Fruit fly (Drosophila melanogaster) whole organism, prepupa: ENCODE measurements around the gene PIG-K.

ENCODE experiments used
- CG16779 ChIP-seq: fragments of 200-800 bp; sonication (Bioruptor generic); optimal IDR thresholded peaks from 3 replicates; lab custom pipeline; 2017; ENCODE audit warnings: missing biosample characterization, mild to moderate bottlenecking, missing genetic modification characterization
- CG32006 ChIP-seq: fragments of 200-800 bp; sonication (Bioruptor generic); optimal IDR thresholded peaks from 3 replicates; lab custom pipeline; 2017; ENCODE audit warnings: missing biosample characterization, mild to moderate bottlenecking, missing genetic modification characterization
- CG6163 ChIP-seq: fragments of 200-800 bp; sonication (Bioruptor generic); IDR thresholded peaks from 3 replicates; pipeline ENCODE4 v1.3.6; 2022; ENCODE audit warnings: missing biosample characterization, missing genetic modification characterization
- CG6276 ChIP-seq: fragments of 200-800 bp; sonication (Bioruptor generic); optimal IDR thresholded peaks from 2 replicates; lab custom pipeline; 2017; ENCODE audit warnings: missing biosample characterization, mild to moderate bottlenecking, missing genetic modification characterization
- OdsH ChIP-seq: fragments of 200-800 bp; sonication (Bioruptor generic); optimal IDR thresholded peaks from 3 replicates; lab custom pipeline; 2016; ENCODE audit warnings: missing biosample characterization, missing genetic modification characterization

dm6 chrX:1966779-1967520, 42.2 kb downstream of the PIG-K start:
- peak; percentile 42 for TF ChIP-seq OdsH
- TF ChIP-seq CG16779 (tag; lab: Kevin White, UChicago) = no peak
- 0 out of 3 replicates have a peak, but pooled peaks have one; percentile 27 for TF ChIP-seq CG6163 (GFP tag; lab: Robert Waterston, UW)
- peak; percentile 79 for TF ChIP-seq CG32006
- TF ChIP-seq CG6276 (GFP tag; lab: Kevin White, UChicago) = peak; percentile 62
